Worm (Caenorhabditis elegans) whole organism, young adult: ENCODE data around the gene T27E7.9.
"Not testable (repeated sequence)": the region's sequence is repeated elsewhere in the genome, so short reads cannot be mapped to it uniquely, and the experiment has no call there.

ENCODE experiments used
- B0019.2 ChIP-seq: fragments of 200-800 bp; sonication (Bioruptor generic); conservative IDR thresholded peaks from 2 replicates; pipeline ENCODE4 v1.3.6; 2022; ENCODE audit warnings: missing genetic modification reagents, missing genetic modification characterization, missing compliant biosample characterization
- B0261.1 ChIP-seq: sonication (generic microtip); optimal IDR thresholded peaks from 2 replicates; lab custom pipeline; 2016; ENCODE audit warnings: mild to moderate bottlenecking, missing genetic modification characterization, moderate library complexity, missing compliant biosample characterization
- F33H1.4 ChIP-seq: fragments of 200-800 bp; sonication (Bioruptor generic); IDR thresholded peaks from 2 replicates; pipeline ENCODE4 v1.3.6; 2022; ENCODE audit warnings: missing genetic modification reagents, missing genetic modification characterization, missing compliant biosample characterization
- F49E8.2 ChIP-seq: sonication (generic microtip); optimal IDR thresholded peaks from 3 replicates; lab custom pipeline; 2017; ENCODE audit warnings: missing genetic modification characterization, mild to moderate bottlenecking, missing compliant biosample characterization, antibody characterized with exemption, moderate library complexity; ENCODE audit not compliant: insufficient read depth
- F55B11.4 ChIP-seq: sonication (generic microtip); optimal IDR thresholded peaks from 2 replicates; lab custom pipeline; 2016; ENCODE audit warnings: missing compliant biosample characterization, missing genetic modification characterization, borderline replicate concordance; ENCODE audit not compliant: insufficient read depth
- F57C9.4 ChIP-seq: sonication (generic microtip); optimal IDR thresholded peaks from 2 replicates; lab custom pipeline; 2017; ENCODE audit warnings: mild to moderate bottlenecking, missing genetic modification characterization, missing compliant biosample characterization
- K12H6.12 ChIP-seq: fragments of 200-800 bp; sonication (Bioruptor generic); optimal IDR thresholded peaks from 2 replicates; lab custom pipeline; 2018; ENCODE audit warnings: mild to moderate bottlenecking, missing genetic modification characterization, missing compliant biosample characterization
- T07F8.4 ChIP-seq: sonication (generic microtip); optimal IDR thresholded peaks from 2 replicates; lab custom pipeline; 2016; ENCODE audit warnings: mild to moderate bottlenecking, missing genetic modification characterization, moderate library complexity, missing compliant biosample characterization
- T26A5.8 ChIP-seq: sonication (generic microtip); optimal IDR thresholded peaks from 2 replicates; lab custom pipeline; 2016; ENCODE audit warnings: missing genetic modification characterization, missing compliant biosample characterization
- Y67H2A.10 ChIP-seq: fragments of 200-800 bp; sonication (Bioruptor generic); conservative IDR thresholded peaks from 2 replicates; pipeline ENCODE4 v1.3.6; 2022; ENCODE audit warnings: missing genetic modification reagents, missing genetic modification characterization, missing compliant biosample characterization
- athp-1 ChIP-seq: sonication (generic microtip); optimal IDR thresholded peaks from 2 replicates; lab custom pipeline; 2017; ENCODE audit warnings: mild to moderate bottlenecking, missing genetic modification characterization, missing compliant biosample characterization
- chd-7 ChIP-seq: sonication (generic microtip); optimal IDR thresholded peaks from 2 replicates; lab custom pipeline; 2016; ENCODE audit warnings: mild to moderate bottlenecking, missing genetic modification characterization, moderate library complexity, missing compliant biosample characterization
- dox-1 ChIP-seq: fragments of 200-800 bp; sonication (Bioruptor generic); IDR thresholded peaks from 2 replicates; pipeline ENCODE4 v1.3.6; 2022; ENCODE audit warnings: missing genetic modification reagents, missing genetic modification characterization, missing compliant biosample characterization
- efl-1 ChIP-seq: fragments of 150-350 bp; optimal IDR thresholded peaks from 2 replicates; lab custom pipeline; 2014; ENCODE audit warnings: missing biosample characterization, missing genetic modification reagents, missing genetic modification characterization
- egl-44 ChIP-seq: fragments of 200-800 bp; sonication (Bioruptor generic); IDR thresholded peaks from 2 replicates; pipeline ENCODE4 v1.3.6; 2022; ENCODE audit warnings: missing genetic modification reagents, missing genetic modification characterization, missing compliant biosample characterization
- hlh-12 ChIP-seq: sonication (generic microtip); optimal IDR thresholded peaks from 2 replicates; lab custom pipeline; 2016; ENCODE audit warnings: missing genetic modification characterization, missing compliant biosample characterization
- hrde-1 ChIP-seq: sonication (generic microtip); optimal IDR thresholded peaks from 2 replicates; lab custom pipeline; 2016; ENCODE audit warnings: missing genetic modification characterization, mild to moderate bottlenecking, missing compliant biosample characterization, moderate library complexity, missing genotype, missing genetic modification reagents, borderline replicate concordance
- madf-8 ChIP-seq: fragments of 200-800 bp; sonication (Bioruptor generic); conservative IDR thresholded peaks from 2 replicates; pipeline ENCODE4 v1.3.6; 2022; ENCODE audit warnings: missing genetic modification reagents, missing genetic modification characterization, missing compliant biosample characterization
- mel-28 ChIP-seq: sonication (generic microtip); optimal IDR thresholded peaks from 2 replicates; lab custom pipeline; 2016; ENCODE audit warnings: borderline replicate concordance, mild to moderate bottlenecking, missing genetic modification characterization, missing compliant biosample characterization
- nfya-2 ChIP-seq: fragments of 200-800 bp; sonication (Bioruptor generic); IDR thresholded peaks from 2 replicates; pipeline ENCODE4 v1.3.6; 2022; ENCODE audit warnings: missing genetic modification reagents, missing genetic modification characterization, missing compliant biosample characterization
- nhr-27 ChIP-seq: fragments of 200-800 bp; sonication (Bioruptor generic); optimal IDR thresholded peaks from 2 replicates; lab custom pipeline; 2018; ENCODE audit warnings: mild to moderate bottlenecking, missing genetic modification characterization, moderate library complexity, missing compliant biosample characterization
- rcor-1 ChIP-seq: fragments of 200-800 bp; sonication (Bioruptor generic); IDR thresholded peaks from 2 replicates; pipeline ENCODE4 v1.3.6; 2022; ENCODE audit warnings: missing genetic modification reagents, missing genetic modification characterization, missing compliant biosample characterization
- repo-1 ChIP-seq: sonication (generic microtip); optimal IDR thresholded peaks from 2 replicates; lab custom pipeline; 2017; ENCODE audit warnings: mild to moderate bottlenecking, missing genetic modification characterization, missing compliant biosample characterization
- rpc-1 ChIP-seq, 2 experiments: fragments of 150-350 bp in 1 of 2; sonication (generic microtip) in 1 of 2; optimal IDR thresholded peaks; 2 replicates each; lab custom pipeline; 2014 to 2018; ENCODE audit warnings: missing biosample characterization in 1 of 2, missing genetic modification characterization in 1 of 2, missing genetic modification reagents in 1 of 2, missing genotype in 1 of 2
- sea-2 ChIP-seq: fragments of 200-800 bp; sonication (Bioruptor generic); IDR thresholded peaks from 2 replicates; pipeline ENCODE4 v1.3.6; 2022; ENCODE audit warnings: missing genetic modification characterization, missing compliant biosample characterization
- somi-1 ChIP-seq: fragments of 200-800 bp; sonication (Bioruptor generic); optimal IDR thresholded peaks from 2 replicates; lab custom pipeline; 2018; ENCODE audit warnings: mild to moderate bottlenecking, missing genetic modification characterization, missing compliant biosample characterization
- zim-3 ChIP-seq: sonication (generic microtip); optimal IDR thresholded peaks from 2 replicates; lab custom pipeline; 2017; ENCODE audit warnings: mild to moderate bottlenecking, missing genetic modification characterization, moderate library complexity, missing compliant biosample characterization
- ztf-18 ChIP-seq: sonication (generic microtip); optimal IDR thresholded peaks from 2 replicates; lab custom pipeline; 2016; ENCODE audit warnings: missing genotype, mild to moderate bottlenecking, missing genetic modification characterization, missing compliant biosample characterization
- ztf-3 ChIP-seq: fragments of 200-800 bp; sonication (Bioruptor generic); optimal IDR thresholded peaks from 2 replicates; lab custom pipeline; 2018; ENCODE audit warnings: mild to moderate bottlenecking, missing genetic modification characterization, missing compliant biosample characterization
- ztf-6 ChIP-seq: fragments of 200-800 bp; sonication (Bioruptor generic); IDR thresholded peaks from 2 replicates; pipeline ENCODE4 v1.3.6; 2022; ENCODE audit warnings: missing genetic modification reagents, missing genetic modification characterization, missing compliant biosample characterization

The T27E7.9 gene

DNA sequence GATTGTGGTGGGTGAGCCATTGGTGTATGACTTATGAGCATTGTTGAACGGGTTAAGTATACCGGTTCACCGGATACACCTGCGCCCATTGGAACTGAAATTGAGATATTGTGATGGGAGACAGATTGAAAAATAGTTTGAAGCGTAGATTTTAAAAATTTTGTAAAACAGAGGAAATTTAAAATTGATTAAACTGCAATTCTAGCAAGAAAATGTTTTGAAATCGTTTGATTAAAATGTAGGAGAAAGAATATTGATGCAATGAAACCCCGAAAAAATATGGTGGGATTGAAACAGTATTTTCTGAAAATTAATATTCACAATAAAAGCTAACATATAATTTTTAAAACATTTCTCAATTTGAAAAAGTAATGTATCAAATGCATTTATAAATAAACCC lies 5.6 kb upstream of the T27E7.9 start, which contains the start of gene Y57G11B.6:
Y57G11B.6 (minus strand) TSS at position 101 of the 400 bp plus-strand sequence.
- TF ChIP-seq hlh-12 (tag; lab: Kevin White, UChicago) (no peak), ztf-6 (GFP tag; lab: Robert Waterston, UW) (no peak), F57C9.4 (tag; lab: Kevin White, UChicago) (no peak), T26A5.8 (tag; lab: Kevin White, UChicago) (no peak), somi-1 (GFP tag; lab: Kevin White, UChicago) (no peak), efl-1 (GFP tag; lab: Kevin White, UChicago) (no peak), madf-8 (GFP tag; lab: Robert Waterston, UW) (no peak)

DNA sequence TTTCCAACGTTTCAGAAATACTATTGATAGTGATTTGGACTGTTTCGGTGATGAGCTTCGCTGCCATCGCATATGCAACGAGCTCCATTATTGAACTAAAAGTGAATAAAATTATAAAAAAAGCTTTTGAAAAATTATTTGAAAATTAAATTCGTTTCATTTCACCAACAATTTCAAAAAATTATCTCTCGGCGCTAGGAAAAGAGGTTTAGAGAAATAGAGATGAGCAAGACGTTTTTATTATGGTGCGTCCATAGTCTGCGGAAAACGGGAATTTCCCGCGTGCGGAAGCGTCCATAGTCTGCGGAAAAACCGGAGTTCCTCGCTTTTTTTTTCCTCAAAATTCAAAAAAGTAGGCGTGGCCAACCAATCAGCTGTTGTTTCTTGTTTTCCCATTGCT lies 2.7 kb upstream of the T27E7.9 start, which contains the start of gene pals-30:
pals-30 (minus strand) TSS at position 101 of the 400 bp plus-strand sequence.
- not testable (repeated sequence) for TF ChIP-seq mel-28 (tag; lab: Kevin White, UChicago); B0019.2 (GFP tag; lab: Robert Waterston, UW); athp-1 (tag; lab: Kevin White, UChicago)

DNA sequence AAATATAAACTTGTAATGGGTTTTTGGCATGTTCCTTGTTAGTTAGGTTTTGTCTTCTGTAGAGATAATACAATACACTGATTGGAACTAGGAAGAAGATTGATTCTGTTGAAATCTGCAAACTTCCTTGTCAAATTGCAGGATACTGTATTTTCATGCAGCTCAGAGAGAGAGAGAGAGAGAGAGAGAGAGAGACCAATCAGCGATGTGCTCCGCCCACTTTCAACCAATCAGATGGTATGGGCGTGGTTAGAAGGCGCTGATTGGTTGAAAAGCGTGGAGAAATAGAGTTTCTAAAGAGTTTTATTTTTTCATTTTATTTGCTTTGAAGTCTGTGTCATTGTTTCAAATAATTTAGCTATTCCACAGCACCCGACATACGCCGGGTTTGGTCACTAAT lies 1.9 kb downstream of the T27E7.9 start:
- TF ChIP-seq rcor-1 (GFP tag; lab: Robert Waterston, UW) (no peak), Y67H2A.10 (GFP tag; lab: Robert Waterston, UW) (no peak), T07F8.4 (no peak)
- TF ChIP-seq, all 124 proteins: peak for 0

DNA sequence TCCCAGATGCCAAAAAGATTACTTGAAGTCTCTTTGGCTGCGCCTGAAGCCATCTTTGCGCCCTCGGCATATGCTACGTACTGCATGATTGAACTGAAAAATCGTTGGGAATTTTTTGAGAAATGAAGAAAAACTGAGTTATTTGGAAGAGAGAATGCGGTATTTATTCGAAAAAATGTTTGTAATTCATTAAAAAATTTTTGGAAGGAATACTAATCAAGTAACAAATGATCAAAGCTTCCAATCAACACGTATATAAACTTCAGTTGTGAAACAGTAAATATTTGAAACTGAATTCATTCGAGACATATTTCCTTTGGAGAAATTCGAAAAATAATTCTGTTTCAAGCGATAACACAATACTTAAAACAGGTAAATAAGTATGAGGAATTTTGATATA lies 6.7 kb downstream of the T27E7.9 start, which contains the start of gene pals-29:
pals-29 (minus strand) TSS at position 101 of the 400 bp plus-strand sequence.
- TF ChIP-seq F55B11.4 (tag; lab: Kevin White, UChicago) (no peak), madf-8 (GFP tag; lab: Robert Waterston, UW) (no peak)

DNA sequence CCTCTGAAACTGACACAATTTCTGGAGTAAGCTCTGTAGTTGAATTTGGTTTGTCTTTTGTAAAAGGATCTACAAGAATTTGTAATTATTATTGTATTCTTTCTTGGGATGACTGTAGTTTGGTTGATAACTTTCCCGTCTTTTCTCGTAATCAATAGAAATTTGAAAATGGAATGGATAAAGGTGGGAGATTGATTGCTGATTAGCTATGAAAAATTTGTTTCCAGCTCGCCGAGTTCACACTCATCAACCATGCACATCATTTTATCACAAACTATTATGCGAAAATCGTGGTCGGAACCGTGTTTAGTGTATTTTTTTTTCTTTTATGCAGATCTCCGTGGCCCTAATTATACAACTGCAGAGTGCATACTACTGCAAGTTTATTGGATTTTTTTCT lies 12.3 kb downstream of the T27E7.9 start, which contains the start of gene T27E7.5:
T27E7.5 (plus strand) TSS at position 253 of the 400 bp plus-strand sequence.
- no peak for TF ChIP-seq repo-1 (tag; lab: Kevin White, UChicago)
- TF ChIP-seq hrde-1 (tag; lab: Kevin White, UChicago) = no peak
- TF ChIP-seq ztf-3 (GFP tag; lab: Kevin White, UChicago) = no peak
- no peak for TF ChIP-seq nhr-27
- TF ChIP-seq K12H6.12 (tag; lab: Kevin White, UChicago) = no peak
- TF ChIP-seq rpc-1 (optimal IDR thresholded peaks at IDR 0.05; lab: Kevin White, UChicago) = no peak
- no peak for TF ChIP-seq rpc-1 (tag; optimal IDR thresholded peaks at IDR 0.05; lab: Kevin White, UChicago)
- TF ChIP-seq dox-1 (GFP tag; lab: Robert Waterston, UW) = no peak
- no peak for TF ChIP-seq zim-3 (tag; lab: Kevin White, UChicago)
- no peak for TF ChIP-seq nfya-2 (GFP tag; lab: Robert Waterston, UW)
- TF ChIP-seq chd-7 (tag; lab: Kevin White, UChicago) = no peak
- TF ChIP-seq efl-1 (GFP tag; lab: Kevin White, UChicago) = no peak
- TF ChIP-seq F49E8.2 (tag; lab: Kevin White, UChicago) = no peak
- TF ChIP-seq B0261.1 = no peak
- no peak for TF ChIP-seq egl-44 (GFP tag; lab: Robert Waterston, UW)
- no peak for TF ChIP-seq ztf-18 (tag; lab: Kevin White, UChicago)
- TF ChIP-seq F33H1.4 (GFP tag; lab: Robert Waterston, UW) = no peak
- TF ChIP-seq sea-2 (GFP tag; lab: Robert Waterston, UW) = no peak
